Fruit fly (Drosophila melanogaster) whole organism, prepupa: ENCODE data around the gene CG17751.

ENCODE experiments used
- Blimp-1 ChIP-seq: fragments of 200-800 bp; sonication (Bioruptor generic); optimal IDR thresholded peaks from 3 replicates; lab custom pipeline; 2017; ENCODE audit warnings: missing biosample characterization, missing genetic modification characterization, mild to moderate bottlenecking, moderate library complexity, missing genetic modification reagents
- CG11294 ChIP-seq: fragments of 200-800 bp; sonication (Bioruptor generic); IDR thresholded peaks from 2 replicates; pipeline ENCODE4 v1.3.6; 2022; ENCODE audit warnings: missing biosample characterization, missing genetic modification characterization
- CG31627 ChIP-seq: fragments of 200-800 bp; sonication (Bioruptor generic); optimal IDR thresholded peaks from 3 replicates; lab custom pipeline; 2016; ENCODE audit warnings: missing biosample characterization, missing genetic modification characterization
- CG32006 ChIP-seq: fragments of 200-800 bp; sonication (Bioruptor generic); optimal IDR thresholded peaks from 3 replicates; lab custom pipeline; 2017; ENCODE audit warnings: missing biosample characterization, mild to moderate bottlenecking, missing genetic modification characterization
- CG4318 ChIP-seq: fragments of 200-800 bp; sonication (Bioruptor generic); optimal IDR thresholded peaks from 3 replicates; lab custom pipeline; 2017; ENCODE audit warnings: missing biosample characterization, mild to moderate bottlenecking, missing genetic modification characterization
- CG6792 ChIP-seq: fragments of 200-800 bp; sonication (Bioruptor generic); optimal IDR thresholded peaks from 3 replicates; lab custom pipeline; 2016; ENCODE audit warnings: missing biosample characterization, missing genetic modification characterization
- CG6854 ChIP-seq: fragments of 200-800 bp; sonication (Bioruptor generic); optimal IDR thresholded peaks from 2 replicates; lab custom pipeline; 2017; ENCODE audit warnings: missing biosample characterization, mild to moderate bottlenecking, missing genetic modification characterization
- CG8119 ChIP-seq: fragments of 200-800 bp; sonication (Bioruptor generic); IDR thresholded peaks from 3 replicates; pipeline ENCODE4 v1.3.6; 2022; ENCODE audit warnings: missing biosample characterization, missing genetic modification characterization
- Lpt ChIP-seq: fragments of 200-800 bp; sonication (Bioruptor generic); optimal IDR thresholded peaks from 3 replicates; lab custom pipeline; 2016; ENCODE audit warnings: missing biosample characterization, missing genetic modification characterization
- Smox ChIP-seq: fragments of 200-800 bp; sonication (Bioruptor generic); optimal IDR thresholded peaks from 3 replicates; lab custom pipeline; 2016; ENCODE audit warnings: missing biosample characterization, missing genetic modification characterization
- Sox102F ChIP-seq: fragments of 200-800 bp; sonication (Bioruptor generic); optimal IDR thresholded peaks from 2 replicates; lab custom pipeline; 2016; ENCODE audit warnings: missing biosample characterization, mild to moderate bottlenecking, missing genetic modification characterization
- esn ChIP-seq: fragments of 200-800 bp; sonication (Bioruptor generic); optimal IDR thresholded peaks from 2 replicates; lab custom pipeline; 2016; ENCODE audit warnings: missing biosample characterization, mild to moderate bottlenecking, missing genetic modification characterization, moderate library complexity
- salr ChIP-seq, 2 experiments: fragments of 200-800 bp; sonication (Bioruptor generic); optimal IDR thresholded peaks; 3 replicates each; lab custom pipeline; 2016 to 2018; ENCODE audit warnings: missing biosample characterization in 2 of 2, missing genetic modification characterization in 2 of 2, mild to moderate bottlenecking in 1 of 2
- vri ChIP-seq: fragments of 200-800 bp; sonication (Bioruptor generic); optimal IDR thresholded peaks from 3 replicates; lab custom pipeline; 2016; ENCODE audit warnings: missing biosample characterization, mild to moderate bottlenecking, missing genetic modification characterization

- no peak for TF ChIP-seq Smox (GFP tag; lab: Kevin White, UChicago)
- TF ChIP-seq Lpt (GFP tag; lab: Kevin White, UChicago) = no peak
- TF ChIP-seq CG4318 = no peak
- TF ChIP-seq esn (GFP tag; lab: Kevin White, UChicago) = no peak
- no peak for TF ChIP-seq Sox102F (GFP tag; lab: Kevin White, UChicago)
- TF ChIP-seq CG32006 (GFP tag; lab: Kevin White, UChicago) = no peak
- no peak for TF ChIP-seq CG31627 (GFP tag; lab: Kevin White, UChicago)
- TF ChIP-seq vri (GFP tag; lab: Kevin White, UChicago) = no peak
- no peak for TF ChIP-seq CG8119 (GFP tag; lab: Robert Waterston, UW)
- TF ChIP-seq salr (GFP tag; optimal IDR thresholded peaks at IDR 0.05; lab: Kevin White, UChicago) = no peak
- TF ChIP-seq CG6854 (GFP tag; lab: Kevin White, UChicago) = no peak
- no peak for TF ChIP-seq Blimp-1 (GFP tag; lab: Kevin White, UChicago)
- TF ChIP-seq CG6792 (GFP tag; lab: Kevin White, UChicago) = no peak
- TF ChIP-seq CG11294 (GFP tag; lab: Robert Waterston, UW) = no peak
Observed at dm6 chr3R:19650718-19651117, 43.7 kb downstream of the CG17751 start, which contains the start of gene CG31219.
